Fruit fly (Drosophila melanogaster) whole organism, embryonic: ENCODE results near the gene Bro.

Experiments used
- Ada2b ChIP-seq: fragments of 200-800 bp; sonication (Bioruptor generic); IDR thresholded peaks from 2 replicates; pipeline ENCODE4 v1.3.6; 2022; ENCODE audit warnings: missing biosample characterization, missing genetic modification characterization
- Atf-2 ChIP-seq: fragments of 200-800 bp; sonication (Bioruptor generic); optimal IDR thresholded peaks from 2 replicates; lab custom pipeline; 2016; ENCODE audit warnings: missing biosample characterization, missing genetic modification characterization
- C15 ChIP-seq: fragments of 200-800 bp; sonication (Bioruptor generic); IDR thresholded peaks from 3 replicates; pipeline ENCODE4 v1.3.6; 2022; ENCODE audit warnings: missing biosample characterization, missing genetic modification characterization
- CG10209 ChIP-seq: fragments of 200-800 bp; sonication (Bioruptor generic); optimal IDR thresholded peaks from 3 replicates; lab custom pipeline; 2017; ENCODE audit warnings: missing biosample characterization, mild to moderate bottlenecking, missing genetic modification characterization, missing genetic modification reagents
- CG10979 ChIP-seq: fragments of 200-800 bp; sonication (Bioruptor generic); optimal IDR thresholded peaks from 2 replicates; lab custom pipeline; 2018; ENCODE audit warnings: missing biosample characterization, mild to moderate bottlenecking, missing genetic modification characterization, moderate library complexity
- CG11085 ChIP-seq: fragments of 200-800 bp; sonication (Bioruptor generic); IDR thresholded peaks from 2 replicates; pipeline ENCODE4 v1.3.6; 2022; ENCODE audit warnings: missing biosample characterization, missing genetic modification characterization
- CG12659 ChIP-seq: fragments of 200-800 bp; sonication (Bioruptor generic); optimal IDR thresholded peaks from 3 replicates; lab custom pipeline; 2017; ENCODE audit warnings: mild to moderate bottlenecking, missing biosample characterization, missing genetic modification reagents, missing genetic modification characterization
- CG14014 ChIP-seq: fragments of 200-800 bp; sonication (Bioruptor generic); IDR thresholded peaks from 2 replicates; pipeline ENCODE4 v1.3.6; 2022; ENCODE audit warnings: missing biosample characterization, missing genetic modification characterization
- CG15514 ChIP-seq: fragments of 200-800 bp; sonication (Bioruptor generic); optimal IDR thresholded peaks from 3 replicates; lab custom pipeline; 2017; ENCODE audit warnings: missing biosample characterization, missing genetic modification characterization, mild to moderate bottlenecking, moderate library complexity, missing genetic modification reagents
- CG17568 ChIP-seq: fragments of 200-800 bp; sonication (Bioruptor generic); optimal IDR thresholded peaks from 2 replicates; lab custom pipeline; 2018; ENCODE audit warnings: missing biosample characterization, mild to moderate bottlenecking, missing genetic modification characterization, moderate library complexity
- CG18262 ChIP-seq: fragments of 200-800 bp; optimal IDR thresholded peaks from 3 replicates; lab custom pipeline; 2019; ENCODE audit warnings: missing biosample characterization, mild to moderate bottlenecking, missing genetic modification characterization, moderate library complexity
- CG30403 ChIP-seq: fragments of 200-800 bp; sonication (Bioruptor generic); optimal IDR thresholded peaks from 3 replicates; lab custom pipeline; 2016; ENCODE audit warnings: missing biosample characterization, missing genetic modification characterization
- CG3065 ChIP-seq: fragments of 200-800 bp; sonication (Bioruptor generic); optimal IDR thresholded peaks from 2 replicates; lab custom pipeline; 2016; ENCODE audit warnings: missing biosample characterization, missing genetic modification characterization
- CG31441 ChIP-seq: fragments of 200-800 bp; sonication (Bioruptor generic); IDR thresholded peaks from 2 replicates; pipeline ENCODE4 v1.3.6; 2022; ENCODE audit warnings: missing biosample characterization, missing genetic modification characterization
- CG33213 ChIP-seq: fragments of 200-800 bp; sonication (Bioruptor generic); optimal IDR thresholded peaks from 3 replicates; lab custom pipeline; 2016; ENCODE audit warnings: missing biosample characterization, missing genetic modification characterization
- CG34224 ChIP-seq: fragments of 200-800 bp; sonication (Bioruptor generic); IDR thresholded peaks from 3 replicates; pipeline ENCODE4 v1.3.6; 2022; ENCODE audit warnings: missing biosample characterization, missing genetic modification characterization; ENCODE audit not compliant: partially characterized antibody
- CG34376 ChIP-seq: fragments of 200-800 bp; sonication (Bioruptor generic); optimal IDR thresholded peaks from 2 replicates; lab custom pipeline; 2018; ENCODE audit warnings: missing biosample characterization, mild to moderate bottlenecking, missing genetic modification characterization
- CG42726 ChIP-seq: fragments of 200-800 bp; sonication (Bioruptor generic); IDR thresholded peaks from 2 replicates; pipeline ENCODE4 v1.3.6; 2022; ENCODE audit warnings: missing biosample characterization, missing genetic modification characterization; ENCODE audit not compliant: partially characterized antibody
- CG6813 ChIP-seq: fragments of 200-800 bp; sonication (Bioruptor generic); optimal IDR thresholded peaks from 2 replicates; lab custom pipeline; 2017; ENCODE audit warnings: missing biosample characterization, missing genetic modification characterization, mild to moderate bottlenecking, moderate library complexity, missing genetic modification reagents
- CG8290 ChIP-seq, 3 experiments: fragments of 200-800 bp; sonication (Bioruptor generic); optimal IDR thresholded peaks; 2 replicates each; lab custom pipeline; 2016 to 2019; ENCODE audit warnings: missing biosample characterization in 3 of 3, missing genetic modification characterization in 3 of 3, mild to moderate bottlenecking in 2 of 3, moderate library complexity in 1 of 3
- CkIIα-i1 ChIP-seq: fragments of 200-800 bp; sonication (Bioruptor generic); IDR thresholded peaks from 2 replicates; pipeline ENCODE4 v1.3.6; 2022; ENCODE audit warnings: missing biosample characterization, missing genetic modification characterization
- Doc3 ChIP-seq: fragments of 200-800 bp; sonication (Bioruptor generic); IDR thresholded peaks from 3 replicates; pipeline ENCODE4 v1.3.6; 2022; ENCODE audit warnings: missing biosample characterization, missing genetic modification characterization; ENCODE audit not compliant: partially characterized antibody
- Gug ChIP-seq: fragments of 200-800 bp; sonication (Bioruptor generic); IDR thresholded peaks from 4 replicates; pipeline ENCODE4 v1.3.6; 2022; ENCODE audit warnings: missing biosample characterization, missing genetic modification characterization
- HmgD ChIP-seq: fragments of 200-800 bp; sonication (Bioruptor generic); optimal IDR thresholded peaks from 3 replicates; lab custom pipeline; 2016; ENCODE audit warnings: missing biosample characterization, missing genetic modification characterization
- Jarid2 ChIP-seq: fragments of 200-800 bp; sonication (Bioruptor generic); optimal IDR thresholded peaks from 3 replicates; lab custom pipeline; 2017; ENCODE audit warnings: mild to moderate bottlenecking, missing biosample characterization, missing genetic modification reagents, missing genetic modification characterization
- Mrtf ChIP-seq: fragments of 200-800 bp; sonication (Bioruptor generic); IDR thresholded peaks from 3 replicates; pipeline ENCODE4 v1.3.6; 2022; ENCODE audit warnings: missing biosample characterization, missing genetic modification characterization
- Nf-YC ChIP-seq: fragments of 200-800 bp; optimal IDR thresholded peaks from 3 replicates; lab custom pipeline; 2019; ENCODE audit warnings: missing biosample characterization, mild to moderate bottlenecking, missing genetic modification characterization, moderate library complexity
- Rx ChIP-seq: fragments of 200-800 bp; sonication (Bioruptor generic); IDR thresholded peaks from 2 replicates; pipeline ENCODE4 v1.3.6; 2022; ENCODE audit warnings: missing biosample characterization, missing genetic modification characterization
- Sox102F ChIP-seq: fragments of 200-800 bp; sonication (Bioruptor generic); optimal IDR thresholded peaks from 2 replicates; lab custom pipeline; 2018; ENCODE audit warnings: missing biosample characterization, mild to moderate bottlenecking, missing genetic modification characterization, moderate library complexity
- Spps ChIP-seq: fragments of 200-800 bp; sonication (Bioruptor generic); optimal IDR thresholded peaks from 2 replicates; lab custom pipeline; 2018; ENCODE audit warnings: missing biosample characterization, mild to moderate bottlenecking, missing genetic modification characterization
- Stat92E ChIP-seq, 3 experiments: fragments of >200 bp in 2 of 3; fragments of 200-800 bp in 1 of 3; sonication (Bioruptor generic) in 1 of 3; optimal IDR thresholded peaks; 2 replicates each; lab custom pipeline; 2017 to 2019; ENCODE audit warnings: missing biosample characterization in 3 of 3, missing genetic modification characterization in 3 of 3, mild to moderate bottlenecking in 1 of 3, moderate library complexity in 1 of 3
- abd-A ChIP-seq: fragments of 200-800 bp; sonication (Bioruptor generic); optimal IDR thresholded peaks from 3 replicates; lab custom pipeline; 2019; ENCODE audit warnings: missing biosample characterization, mild to moderate bottlenecking, missing genetic modification characterization, moderate library complexity
- ac ChIP-seq: fragments of 200-800 bp; sonication (Bioruptor generic); optimal IDR thresholded peaks from 3 replicates; lab custom pipeline; 2017; ENCODE audit warnings: missing biosample characterization, mild to moderate bottlenecking, missing genetic modification characterization
- bab2 ChIP-seq: fragments of 200-800 bp; sonication (Bioruptor generic); optimal IDR thresholded peaks from 2 replicates; lab custom pipeline; 2016; ENCODE audit warnings: missing biosample characterization, missing genetic modification characterization
- bowl ChIP-seq: fragments of 200-800 bp; sonication (Bioruptor generic); IDR thresholded peaks from 2 replicates; pipeline ENCODE4 v1.3.6; 2022; ENCODE audit warnings: missing biosample characterization, missing genetic modification characterization
- crol ChIP-seq: fragments of 200-800 bp; sonication (Bioruptor generic); IDR thresholded peaks from 2 replicates; pipeline ENCODE4 v1.3.6; 2022; ENCODE audit warnings: missing biosample characterization, missing genetic modification characterization
- danr ChIP-seq: fragments of 200-800 bp; sonication (Bioruptor generic); IDR thresholded peaks from 2 replicates; pipeline ENCODE4 v1.3.6; 2022; ENCODE audit warnings: missing biosample characterization, missing genetic modification characterization
- jing ChIP-seq: fragments of 200-800 bp; sonication (Bioruptor generic); optimal IDR thresholded peaks from 2 replicates; lab custom pipeline; 2018; ENCODE audit warnings: missing biosample characterization, mild to moderate bottlenecking, missing genetic modification characterization
- luna ChIP-seq: fragments of 200-800 bp; sonication (Bioruptor generic); optimal IDR thresholded peaks from 2 replicates; lab custom pipeline; 2016; ENCODE audit warnings: missing biosample characterization, missing genetic modification characterization
- mld ChIP-seq: fragments of 200-800 bp; sonication (Bioruptor generic); IDR thresholded peaks from 3 replicates; pipeline ENCODE4 v1.3.6; 2022; ENCODE audit warnings: missing biosample characterization, missing genetic modification characterization; ENCODE audit not compliant: partially characterized antibody
- odd ChIP-seq: fragments of 200-800 bp; sonication (Bioruptor generic); optimal IDR thresholded peaks from 2 replicates; lab custom pipeline; 2017; ENCODE audit warnings: missing biosample characterization, mild to moderate bottlenecking, missing genetic modification characterization
- phol ChIP-seq: fragments of 200-800 bp; sonication (Bioruptor generic); optimal IDR thresholded peaks from 3 replicates; lab custom pipeline; 2018; ENCODE audit warnings: missing biosample characterization, mild to moderate bottlenecking, missing genetic modification characterization, moderate library complexity
- schlank ChIP-seq: fragments of 200-800 bp; sonication (Bioruptor generic); optimal IDR thresholded peaks from 2 replicates; lab custom pipeline; 2018; ENCODE audit warnings: missing biosample characterization, mild to moderate bottlenecking, missing genetic modification characterization
- sisA ChIP-seq: fragments of 200-800 bp; sonication (Bioruptor generic); IDR thresholded peaks from 2 replicates; pipeline ENCODE4 v1.3.6; 2022; ENCODE audit warnings: missing biosample characterization, missing genetic modification characterization
- sna ChIP-seq: fragments of 200-800 bp; sonication (Bioruptor generic); IDR thresholded peaks from 2 replicates; pipeline ENCODE4 v1.3.6; 2022; ENCODE audit warnings: missing biosample characterization, missing genetic modification characterization; ENCODE audit not compliant: partially characterized antibody
- tio ChIP-seq: fragments of 200-800 bp; sonication (Bioruptor generic); optimal IDR thresholded peaks from 2 replicates; lab custom pipeline; 2017; ENCODE audit warnings: missing biosample characterization, missing genetic modification characterization, inconsistent platforms
- toy ChIP-seq: fragments of 200-800 bp; sonication (Bioruptor generic); IDR thresholded peaks from 2 replicates; pipeline ENCODE4 v1.3.6; 2022; ENCODE audit warnings: missing biosample characterization, missing genetic modification characterization
- wor ChIP-seq: fragments of 200-800 bp; sonication (Bioruptor generic); IDR thresholded peaks from 2 replicates; pipeline ENCODE4 v1.3.6; 2022; ENCODE audit warnings: missing biosample characterization, missing genetic modification characterization

Gene Bro

DNA sequence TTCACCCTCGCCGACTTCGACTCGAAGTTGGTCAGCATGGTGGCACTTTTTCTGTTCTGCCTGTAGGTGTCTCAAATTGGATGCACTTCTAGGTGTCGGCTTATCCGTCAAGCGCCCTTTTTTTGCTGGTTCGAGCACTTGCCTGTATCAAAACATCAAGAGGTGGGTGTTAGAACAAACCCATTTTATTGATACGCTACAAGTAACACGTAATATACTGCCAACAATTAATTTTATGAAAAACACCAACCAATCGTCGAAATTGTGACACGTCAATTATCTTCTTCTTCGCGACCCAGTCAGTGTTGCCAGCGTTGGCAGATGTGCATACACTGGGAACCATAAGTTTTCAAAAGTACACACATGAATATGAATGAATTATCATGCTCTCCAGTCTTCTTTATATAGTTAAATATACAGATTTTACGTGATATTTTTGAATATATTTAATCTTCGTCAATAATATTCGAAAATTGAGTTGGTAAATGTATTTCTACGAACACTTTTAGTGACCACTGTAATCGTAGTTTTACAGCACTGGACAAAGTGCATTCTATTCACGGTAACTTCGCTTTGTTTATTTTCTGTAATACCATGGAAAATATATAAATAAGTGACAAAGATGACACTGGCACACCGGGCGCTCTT is 2.6 kb upstream of the Bro start, which contains the start of the genes alphaCOP and CG13919 (continued):
- TF ChIP-seq ac (GFP tag; lab: Kevin White, UChicago) = peak; percentile 84
- peak; percentile 80 for TF ChIP-seq CG33213 (GFP tag; lab: Kevin White, UChicago)
- TF ChIP-seq CG17568 (GFP tag; lab: Kevin White, UChicago) = no peak
- TF ChIP-seq danr (GFP tag; lab: Robert Waterston, UW) = peak; percentile 65
- peak; percentile 95 for TF ChIP-seq CG3065 (GFP tag; lab: Kevin White, UChicago)
- TF ChIP-seq CG34376 = peak; percentile 89
- TF ChIP-seq CG6813 (GFP tag; lab: Kevin White, UChicago) = peak; percentile 75
- TF ChIP-seq Nf-YC (tag; lab: Kevin White, UChicago) = peak; percentile 85
- peak; percentile 11 for TF ChIP-seq Jarid2 (GFP tag; lab: Kevin White, UChicago)
- TF ChIP-seq tio (GFP tag; lab: Kevin White, UChicago) = no peak
- TF ChIP-seq Stat92E (GFP tag; optimal IDR thresholded peaks at IDR 0.05; lab: Kevin White, UChicago) = peak in 1 of 3 experiments; percentile 98
- TF ChIP-seq wor (GFP tag; lab: Robert Waterston, UW) = peak; percentile 96
- peak; percentile 97 for TF ChIP-seq CG31441
- TF ChIP-seq CG30403 (GFP tag; lab: Kevin White, UChicago) = peak; percentile 98
- TF ChIP-seq schlank (tag; lab: Kevin White, UChicago) = peak; percentile 88
- no peak for TF ChIP-seq abd-A (tag; lab: Kevin White, UChicago)
- peak; percentile 96 for TF ChIP-seq CG14014 (GFP tag; lab: Robert Waterston, UW)
- no peak for TF ChIP-seq CG42726
- TF ChIP-seq crol (GFP tag; lab: Robert Waterston, UW) = peak; percentile 65
- TF ChIP-seq CG18262 (tag; lab: Kevin White, UChicago) = peak; percentile 95
- TF ChIP-seq CG12659 (GFP tag; lab: Kevin White, UChicago) = peak; percentile 98
- peak; percentile 97 for TF ChIP-seq CG8290 (GFP tag; optimal IDR thresholded peaks at IDR 0.05; lab: Kevin White, UChicago)
- peak; percentile 79 to 85 for TF ChIP-seq CG8290 (tag; optimal IDR thresholded peaks at IDR 0.05; lab: Kevin White, UChicago)
- TF ChIP-seq CkIIα-i1 (GFP tag; lab: Robert Waterston, UW) = peak; percentile 78
- TF ChIP-seq luna (GFP tag; lab: Kevin White, UChicago) = peak; percentile 72
- TF ChIP-seq Doc3 (GFP tag; lab: Robert Waterston, UW) = no peak
- peak; percentile 70 for TF ChIP-seq HmgD (GFP tag; lab: Kevin White, UChicago)
- TF ChIP-seq CG10979 (tag; lab: Kevin White, UChicago) = peak; percentile 91
- peak; percentile 96 for TF ChIP-seq CG10209 (GFP tag; lab: Kevin White, UChicago)
- TF ChIP-seq Atf-2 (GFP tag; lab: Kevin White, UChicago) = peak; percentile 89
- TF ChIP-seq bowl (GFP tag; lab: Robert Waterston, UW) = peak; percentile 94
- peak; percentile 92 for TF ChIP-seq sisA (GFP tag; lab: Robert Waterston, UW)
- peak; percentile 93 for TF ChIP-seq phol (tag; lab: Kevin White, UChicago)
- peak; percentile 91 for TF ChIP-seq Spps (tag; lab: Kevin White, UChicago)
- TF ChIP-seq Sox102F = peak; percentile 98
- peak; percentile 90 for TF ChIP-seq CG15514 (GFP tag; lab: Kevin White, UChicago)
- TF ChIP-seq Ada2b (GFP tag; lab: Robert Waterston, UW) = peak; percentile 89
- peak; percentile 90 for TF ChIP-seq odd
- TF ChIP-seq mld = no peak
- TF ChIP-seq Rx (GFP tag; lab: Robert Waterston, UW) = peak; percentile 92
- TF ChIP-seq CG11085 (GFP tag; lab: Robert Waterston, UW) = peak; percentile 96
- peak; percentile 90 for TF ChIP-seq jing (GFP tag; lab: Kevin White, UChicago)
- peak; percentile 90 for TF ChIP-seq Gug (GFP tag; lab: Robert Waterston, UW)
- peak; percentile 96 for TF ChIP-seq bab2 (GFP tag; lab: Kevin White, UChicago)
- peak; percentile 91 for TF ChIP-seq C15 (GFP tag; lab: Robert Waterston, UW)
- peak; percentile 92 for TF ChIP-seq toy (GFP tag; lab: Robert Waterston, UW)
- peak; percentile 95 for TF ChIP-seq Mrtf
- 0 out of 3 replicates have a peak, but pooled peaks have one; percentile 38 for TF ChIP-seq CG34224 (GFP tag; lab: Robert Waterston, UW)
- TF ChIP-seq sna = no peak
